Fruit fly (Drosophila melanogaster) whole organism, embryonic: ENCODE measurements around the gene AcCoAS.
A peak's percentile ranks its signal among the peaks of the same experiment; 100 is the strongest.

Experiments used
- BEAF-32 ChIP-seq: fragments of 200-800 bp; sonication (Bioruptor generic); optimal IDR thresholded peaks from 3 replicates; lab custom pipeline; 2017; ENCODE audit warnings: missing biosample characterization, missing genetic modification characterization, mild to moderate bottlenecking, moderate library complexity, missing genetic modification reagents
- CG10565 ChIP-seq: fragments of 200-800 bp; sonication (Bioruptor generic); optimal IDR thresholded peaks from 3 replicates; lab custom pipeline; 2016; ENCODE audit warnings: missing biosample characterization, mild to moderate bottlenecking, missing genetic modification characterization
- CG11247 ChIP-seq: fragments of 200-800 bp; sonication (Bioruptor generic); IDR thresholded peaks from 2 replicates; pipeline ENCODE4 v1.3.6; 2022; ENCODE audit warnings: missing biosample characterization, missing genetic modification characterization
- CG11560 ChIP-seq: fragments of 200-800 bp; sonication (Bioruptor generic); IDR thresholded peaks from 3 replicates; pipeline ENCODE4 v1.3.6; 2022; ENCODE audit warnings: missing biosample characterization, missing genetic modification characterization
- CG12071 ChIP-seq: fragments of 200-800 bp; sonication (Bioruptor generic); optimal IDR thresholded peaks from 3 replicates; lab custom pipeline; 2018; ENCODE audit warnings: missing biosample characterization, mild to moderate bottlenecking, missing genetic modification characterization
- CG13287 ChIP-seq: fragments of 200-800 bp; sonication (Bioruptor generic); IDR thresholded peaks from 2 replicates; pipeline ENCODE4 v1.3.6; 2022; ENCODE audit warnings: missing biosample characterization, missing genetic modification characterization; ENCODE audit not compliant: partially characterized antibody
- CG13424 ChIP-seq: fragments of 200-800 bp; sonication (Bioruptor generic); optimal IDR thresholded peaks from 2 replicates; lab custom pipeline; 2019; ENCODE audit warnings: missing biosample characterization, mild to moderate bottlenecking, missing genetic modification characterization, moderate library complexity
- CG13894 ChIP-seq: fragments of 200-800 bp; sonication (Bioruptor generic); optimal IDR thresholded peaks from 3 replicates; lab custom pipeline; 2018; ENCODE audit warnings: missing biosample characterization, mild to moderate bottlenecking, missing genetic modification characterization, moderate library complexity
- CG14710 ChIP-seq: fragments of 200-800 bp; sonication (Bioruptor generic); optimal IDR thresholded peaks from 3 replicates; lab custom pipeline; 2019; ENCODE audit warnings: missing biosample characterization, mild to moderate bottlenecking, missing genetic modification characterization, moderate library complexity
- CG14860 ChIP-seq: fragments of 200-800 bp; sonication (Bioruptor generic); IDR thresholded peaks from 3 replicates; pipeline ENCODE4 v1.3.6; 2022; ENCODE audit warnings: missing biosample characterization, missing genetic modification characterization; ENCODE audit not compliant: partially characterized antibody
- CG30020 ChIP-seq: fragments of 200-800 bp; optimal IDR thresholded peaks from 2 replicates; lab custom pipeline; 2019; ENCODE audit warnings: missing biosample characterization, mild to moderate bottlenecking, missing genetic modification characterization, moderate library complexity
- CG30403 ChIP-seq: fragments of 200-800 bp; sonication (Bioruptor generic); optimal IDR thresholded peaks from 3 replicates; lab custom pipeline; 2016; ENCODE audit warnings: missing biosample characterization, missing genetic modification characterization
- CG3847 ChIP-seq: fragments of 200-800 bp; sonication (Bioruptor generic); IDR thresholded peaks from 2 replicates; pipeline ENCODE4 v1.3.6; 2022; ENCODE audit warnings: missing biosample characterization, missing genetic modification characterization
- CG4707 ChIP-seq: fragments of 200-800 bp; sonication (Bioruptor generic); optimal IDR thresholded peaks from 2 replicates; lab custom pipeline; 2018; ENCODE audit warnings: missing biosample characterization, mild to moderate bottlenecking, missing genetic modification characterization, moderate library complexity
- CG6272 ChIP-seq: fragments of 200-800 bp; sonication (Bioruptor generic); IDR thresholded peaks from 2 replicates; pipeline ENCODE4 v1.3.6; 2022; ENCODE audit warnings: missing biosample characterization, missing genetic modification characterization
- CG6765 ChIP-seq: fragments of 200-800 bp; sonication (Bioruptor generic); optimal IDR thresholded peaks from 3 replicates; lab custom pipeline; 2017; ENCODE audit warnings: missing biosample characterization, mild to moderate bottlenecking, missing genetic modification characterization
- CG7786 ChIP-seq: fragments of 200-800 bp; sonication (Bioruptor generic); optimal IDR thresholded peaks from 2 replicates; lab custom pipeline; 2016; ENCODE audit warnings: missing biosample characterization, missing genetic modification characterization
- CTCF ChIP-seq: fragments of 200-800 bp; sonication (Bioruptor generic); optimal IDR thresholded peaks from 2 replicates; lab custom pipeline; 2017; ENCODE audit warnings: missing biosample characterization, mild to moderate bottlenecking, missing genetic modification characterization, moderate library complexity
- D ChIP-seq, 2 experiments: fragments of 200-800 bp in 1 of 2; fragments of >200 bp in 1 of 2; sonication (Bioruptor generic) in 1 of 2; optimal IDR thresholded peaks; 2 replicates in 1 of 2; 3 replicates in 1 of 2; lab custom pipeline; 2017; ENCODE audit warnings: mild to moderate bottlenecking in 1 of 2, missing biosample characterization in 1 of 2, missing genetic modification characterization in 1 of 2, missing genetic modification reagents in 1 of 2
- D19B ChIP-seq: fragments of 200-800 bp; sonication (Bioruptor generic); optimal IDR thresholded peaks from 2 replicates; lab custom pipeline; 2017; ENCODE audit warnings: missing biosample characterization, mild to moderate bottlenecking, missing genetic modification characterization
- Dek ChIP-seq: fragments of 200-800 bp; sonication (Bioruptor generic); optimal IDR thresholded peaks from 3 replicates; lab custom pipeline; 2019; ENCODE audit warnings: missing biosample characterization, mild to moderate bottlenecking, missing genetic modification characterization, moderate library complexity
- HLH4C ChIP-seq: fragments of 200-800 bp; sonication (Bioruptor generic); IDR thresholded peaks from 3 replicates; pipeline ENCODE4 v1.3.6; 2022; ENCODE audit warnings: missing biosample characterization, missing genetic modification characterization; ENCODE audit not compliant: partially characterized antibody
- HLH54F ChIP-seq: fragments of 200-800 bp; sonication (Bioruptor generic); optimal IDR thresholded peaks from 3 replicates; lab custom pipeline; 2016; ENCODE audit warnings: missing biosample characterization, missing genetic modification characterization
- Hmr ChIP-seq: fragments of 200-800 bp; sonication (Bioruptor generic); optimal IDR thresholded peaks from 3 replicates; lab custom pipeline; 2017; ENCODE audit warnings: mild to moderate bottlenecking, missing biosample characterization, missing genetic modification reagents, missing genetic modification characterization
- Hr51 ChIP-seq, 2 experiments: fragments of 200-800 bp; sonication (Bioruptor generic); optimal IDR thresholded peaks; 2 replicates in 1 of 2; 3 replicates in 1 of 2; lab custom pipeline; 2016 to 2018; ENCODE audit warnings: missing biosample characterization in 2 of 2, missing genetic modification characterization in 2 of 2, mild to moderate bottlenecking in 1 of 2, moderate library complexity in 1 of 2
- MBD-R2 ChIP-seq: fragments of 200-800 bp; sonication (Bioruptor generic); IDR thresholded peaks from 2 replicates; pipeline ENCODE4 v1.3.6; 2022; ENCODE audit warnings: missing biosample characterization, missing genetic modification characterization
- Max ChIP-seq: fragments of 200-800 bp; sonication (Bioruptor generic); optimal IDR thresholded peaks from 2 replicates; lab custom pipeline; 2016; ENCODE audit warnings: missing biosample characterization, mild to moderate bottlenecking, missing genetic modification characterization
- Myb ChIP-seq: fragments of 200-800 bp; sonication (Bioruptor generic); optimal IDR thresholded peaks from 2 replicates; lab custom pipeline; 2016; ENCODE audit warnings: missing biosample characterization, missing genetic modification characterization
- Optix ChIP-seq: fragments of 200-800 bp; sonication (Bioruptor generic); IDR thresholded peaks from 3 replicates; pipeline ENCODE4 v1.3.6; 2022; ENCODE audit warnings: missing biosample characterization, missing genetic modification characterization
- Scr ChIP-seq: fragments of 200-800 bp; sonication (Bioruptor generic); IDR thresholded peaks from 2 replicates; pipeline ENCODE4 v1.3.6; 2022; ENCODE audit warnings: missing biosample characterization, missing genetic modification characterization; ENCODE audit not compliant: partially characterized antibody
- Tbp ChIP-seq: fragments of >200 bp; optimal IDR thresholded peaks from 2 replicates; lab custom pipeline; 2018; ENCODE audit warnings: missing biosample characterization, missing genetic modification characterization
- ato ChIP-seq: fragments of 200-800 bp; sonication (Bioruptor generic); IDR thresholded peaks from 2 replicates; pipeline ENCODE4 v1.3.6; 2022; ENCODE audit warnings: missing biosample characterization, missing genetic modification characterization; ENCODE audit not compliant: partially characterized antibody
- cato ChIP-seq: fragments of 200-800 bp; sonication (Bioruptor generic); optimal IDR thresholded peaks from 2 replicates; lab custom pipeline; 2016; ENCODE audit warnings: missing biosample characterization, missing genetic modification characterization, borderline replicate concordance
- ci ChIP-seq: fragments of 200-800 bp; sonication (Bioruptor generic); IDR thresholded peaks from 3 replicates; pipeline ENCODE4 v1.3.6; 2022; ENCODE audit warnings: missing biosample characterization, missing genetic modification characterization
- grau ChIP-seq: fragments of 200-800 bp; optimal IDR thresholded peaks from 3 replicates; lab custom pipeline; 2019; ENCODE audit warnings: missing biosample characterization, mild to moderate bottlenecking, missing genetic modification characterization, moderate library complexity
- kay ChIP-seq: fragments of 200-800 bp; sonication (Bioruptor generic); optimal IDR thresholded peaks from 2 replicates; lab custom pipeline; 2016; ENCODE audit warnings: missing biosample characterization, missing genetic modification characterization
- lilli ChIP-seq: fragments of 200-800 bp; sonication (Bioruptor generic); optimal IDR thresholded peaks from 3 replicates; lab custom pipeline; 2016; ENCODE audit warnings: missing biosample characterization, missing genetic modification characterization
- mam ChIP-seq: fragments of 200-800 bp; sonication (Bioruptor generic); optimal IDR thresholded peaks from 3 replicates; lab custom pipeline; 2016; ENCODE audit warnings: missing biosample characterization, missing genetic modification characterization
- mirr ChIP-seq: fragments of 200-800 bp; sonication (Bioruptor generic); optimal IDR thresholded peaks from 3 replicates; lab custom pipeline; 2018; ENCODE audit warnings: missing biosample characterization, mild to moderate bottlenecking, missing genetic modification characterization
- nmo ChIP-seq: fragments of 200-800 bp; sonication (Bioruptor generic); optimal IDR thresholded peaks from 2 replicates; lab custom pipeline; 2018; ENCODE audit warnings: missing biosample characterization, mild to moderate bottlenecking, missing genetic modification characterization, moderate library complexity
- row ChIP-seq: fragments of 200-800 bp; sonication (Bioruptor generic); IDR thresholded peaks from 3 replicates; pipeline ENCODE4 v1.3.6; 2022; ENCODE audit warnings: missing biosample characterization, missing genetic modification characterization
- sc ChIP-seq, 3 experiments: fragments of >200 bp in 2 of 3; fragments of 200-800 bp in 1 of 3; sonication (Bioruptor generic) in 1 of 3; optimal IDR thresholded peaks; 2 replicates in 2 of 3; 3 replicates in 1 of 3; lab custom pipeline; 2017; ENCODE audit warnings: mild to moderate bottlenecking in 1 of 3, missing biosample characterization in 1 of 3, missing genetic modification characterization in 1 of 3, missing genetic modification reagents in 1 of 3
- sug ChIP-seq: fragments of 200-800 bp; optimal IDR thresholded peaks from 2 replicates; lab custom pipeline; 2019; ENCODE audit warnings: missing biosample characterization, mild to moderate bottlenecking, missing genetic modification characterization, moderate library complexity
- tna ChIP-seq: fragments of 200-800 bp; sonication (Bioruptor generic); IDR thresholded peaks from 2 replicates; pipeline ENCODE4 v1.3.6; 2022; ENCODE audit warnings: missing biosample characterization, missing genetic modification characterization; ENCODE audit not compliant: partially characterized antibody
- trh ChIP-seq: fragments of 200-800 bp; sonication (Bioruptor generic); optimal IDR thresholded peaks from 2 replicates; lab custom pipeline; 2016; ENCODE audit warnings: missing biosample characterization, missing genetic modification characterization
- twi ChIP-seq: fragments of 200-800 bp; optimal IDR thresholded peaks from 2 replicates; lab custom pipeline; 2019; ENCODE audit warnings: missing biosample characterization, mild to moderate bottlenecking, missing genetic modification characterization, moderate library complexity
- wdn ChIP-seq: fragments of 200-800 bp; sonication (Bioruptor generic); IDR thresholded peaks from 2 replicates; pipeline ENCODE4 v1.3.6; 2022; ENCODE audit warnings: missing biosample characterization, missing genetic modification characterization

AcCoAS gene

dm6 chr3L:21317416-21318259, 37.6 kb upstream of the AcCoAS start, which contains the start of gene Pc (continued):
- TF ChIP-seq CG14860 (GFP tag; lab: Robert Waterston, UW) (peak; percentile 67; the same call in 2 of the 3 replicates), twi (peak; percentile 61), CG13287 (GFP tag; lab: Robert Waterston, UW) (peak; percentile 89), nmo (GFP tag; lab: Kevin White, UChicago) (peak; percentile 67), Dek (peak; percentile 39), D19B (GFP tag; lab: Kevin White, UChicago) (no peak), ci (GFP tag; lab: Robert Waterston, UW) (peak; percentile 59; the same call in 2 of the 3 replicates), mirr (no peak), sc (optimal IDR thresholded peaks at IDR 0.05; lab: Kevin White, UChicago) (no peak), sc (GFP tag; optimal IDR thresholded peaks at IDR 0.05; lab: Kevin White, UChicago) (no peak), mam (GFP tag; lab: Kevin White, UChicago) (peak; percentile 26), lilli (GFP tag; lab: Kevin White, UChicago) (peak; percentile 3), Max (GFP tag; lab: Kevin White, UChicago) (peak; percentile 30), CTCF (GFP tag; lab: Kevin White, UChicago) (peak; percentile 72), CG14710 (tag; lab: Kevin White, UChicago) (peak; percentile 74), CG10565 (GFP tag; lab: Kevin White, UChicago) (no peak), CG30403 (GFP tag; lab: Kevin White, UChicago) (no peak), Hr51 (GFP tag; optimal IDR thresholded peaks at IDR 0.05; lab: Kevin White, UChicago) (peak in 1 of 2 experiments; percentile 44), CG12071 (GFP tag; lab: Kevin White, UChicago) (no peak), CG11247 (no peak), Optix (GFP tag; lab: Robert Waterston, UW) (no peak), tna (peak; percentile 69), grau (peak; percentile 17), CG11560 (tag; lab: Robert Waterston, UW) (peak; percentile 84; the same call in 2 of the 3 replicates), ato (GFP tag; lab: Robert Waterston, UW) (peak; percentile 72; the same call in 1 of the 2 replicates), CG6272 (GFP tag; lab: Robert Waterston, UW) (peak; percentile 29; the same call in 1 of the 2 replicates), HLH4C (GFP tag; lab: Robert Waterston, UW) (peak; percentile 86), CG3847 (peak; percentile 69), CG13894 (tag; lab: Kevin White, UChicago) (peak; percentile 55), Myb (peak; percentile 73), kay (peak; percentile 83), D (optimal IDR thresholded peaks at IDR 0.05; lab: Kevin White, UChicago) (peak; percentile 43), D (GFP tag; optimal IDR thresholded peaks at IDR 0.05; lab: Kevin White, UChicago) (no peak), CG7786 (peak; percentile 5), Tbp (GFP tag; lab: Kevin White, UChicago) (no peak), MBD-R2 (peak; percentile 80), wdn (GFP tag; lab: Robert Waterston, UW) (peak; percentile 26; the same call in 1 of the 2 replicates), trh (GFP tag; lab: Kevin White, UChicago) (no peak), CG6765 (GFP tag; lab: Kevin White, UChicago) (no peak), CG30020 (tag; lab: Kevin White, UChicago) (peak; percentile 82), BEAF-32 (peak; percentile 92), HLH54F (GFP tag; lab: Kevin White, UChicago) (no peak), sug (tag; lab: Kevin White, UChicago) (peak; percentile 49), row (peak; percentile 18; the same call in 1 of the 3 replicates), CG4707 (GFP tag; lab: Kevin White, UChicago) (no peak), CG13424 (tag; lab: Kevin White, UChicago) (peak; percentile 5), cato (GFP tag; lab: Kevin White, UChicago) (no peak), Scr (GFP tag; lab: Robert Waterston, UW) (peak; percentile 81), Hmr (GFP tag; lab: Kevin White, UChicago) (peak; percentile 57)
